Worm (Caenorhabditis elegans): ENCODE measurements around the gene srx-60.

Gene srx-60

ce11 chrV:7408520-7408919, 7.8 kb downstream of the srx-60 start, which contains the start of gene srt-6:
srt-6 (minus strand) TSS chrV:7408814.
- no peak for TF ChIP-seq lsl-1 (GFP tag; optimal IDR thresholded peaks at IDR 0.05)
- no peak for TF ChIP-seq nfyb-1 (GFP tag; IDR thresholded peaks at IDR 0.05)
- TF ChIP-seq egl-44 (GFP tag; IDR thresholded peaks at IDR 0.05) = no peak
- TF ChIP-seq F49E8.2 (tag; optimal IDR thresholded peaks at IDR 0.05; ENCODE audit: insufficient read depth) = no peak
- TF ChIP-seq ztf-6 (GFP tag; IDR thresholded peaks at IDR 0.05) = no peak
- TF ChIP-seq D2030.7 (GFP tag; IDR thresholded peaks at IDR 0.05) = no peak
- TF ChIP-seq nfya-1 (tag; optimal IDR thresholded peaks at IDR 0.05; ENCODE audit: borderline replicate concordance, insufficient read depth) = no peak
- TF ChIP-seq gei-17 (GFP tag; optimal IDR thresholded peaks at IDR 0.05) = no peak
- no peak for TF ChIP-seq ceh-100 (GFP tag; IDR thresholded peaks at IDR 0.05)
- TF ChIP-seq pha-4 (tag; optimal IDR thresholded peaks at IDR 0.05) = no peak
- no peak for TF ChIP-seq T26A5.8 (tag; optimal IDR thresholded peaks at IDR 0.05)
- no peak for TF ChIP-seq lin-35 (GFP tag; optimal IDR thresholded peaks at IDR 0.05)

DNA sequence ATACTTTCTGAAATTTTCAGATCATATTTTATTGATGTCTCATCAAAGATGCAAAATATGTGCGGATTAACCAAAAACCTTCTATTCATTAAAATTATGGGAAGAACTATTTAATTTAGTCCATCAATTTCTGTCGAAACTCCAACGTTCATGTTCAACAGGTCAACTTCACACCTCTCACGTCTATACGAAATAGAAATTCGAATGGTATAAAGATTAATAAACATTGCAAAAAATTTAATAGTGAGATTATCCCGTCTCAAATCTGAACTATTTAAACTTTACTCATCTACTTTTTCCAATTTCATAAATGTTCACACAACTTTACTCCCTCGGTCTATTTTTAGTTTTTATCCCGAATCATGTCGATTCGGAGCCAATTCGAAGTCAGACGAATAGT, 8.9 kb downstream of the srx-60 start, which contains the start of gene R13D7.2:
R13D7.2 (plus strand) TSS at position 301 of the 400 bp plus-strand sequence.
- TF ChIP-seq F52B5.7 (tag; optimal IDR thresholded peaks at IDR 0.05) (no peak), snpc-3.4 (tag; optimal IDR thresholded peaks at IDR 0.05) (no peak), K12H6.12 (tag; optimal IDR thresholded peaks at IDR 0.05) (no peak), ztf-6 (GFP tag; IDR thresholded peaks at IDR 0.05) (no peak), D2030.7 (GFP tag; IDR thresholded peaks at IDR 0.05) (no peak), lin-35 (GFP tag; optimal IDR thresholded peaks at IDR 0.05) (no peak), aptf-3 (GFP tag; IDR thresholded peaks at IDR 0.05) (no peak), F57A8.1 (GFP tag; optimal IDR thresholded peaks at IDR 0.05) (no peak), B0336.3 (GFP tag; IDR thresholded peaks at IDR 0.05) (no peak), egl-44 (GFP tag; IDR thresholded peaks at IDR 0.05) (no peak), lir-1 (GFP tag; conservative IDR thresholded peaks at IDR 0.05) (no peak), tbx-9 (tag; optimal IDR thresholded peaks at IDR 0.05; ENCODE audit: borderline replicate concordance) (no peak), unc-130 (GFP tag; optimal IDR thresholded peaks at IDR 0.05) (no peak), madf-6 (GFP tag; IDR thresholded peaks at IDR 0.05) (no peak), nfya-2 (GFP tag; IDR thresholded peaks at IDR 0.05) (no peak), mcd-1 (GFP tag; IDR thresholded peaks at IDR 0.05) (no peak), sdz-38 (tag; optimal IDR thresholded peaks at IDR 0.05) (no peak), lsy-27 (tag; optimal IDR thresholded peaks at IDR 0.05; ENCODE audit: borderline replicate concordance, insufficient read depth) (no peak)

ce11 chrV:7411695-7412094, 11.0 kb downstream of the srx-60 start, which contains the start of gene str-41:
str-41 (plus strand) TSS chrV:7411995.
- TF ChIP-seq B0019.2 (GFP tag; conservative IDR thresholded peaks at IDR 0.05) = no peak
- TF ChIP-seq repo-1 (tag; optimal IDR thresholded peaks at IDR 0.05) = no peak
- no peak for TF ChIP-seq F39B2.1 (GFP tag; IDR thresholded peaks at IDR 0.05)
- no peak for TF ChIP-seq K11D2.4 (GFP tag; IDR thresholded peaks at IDR 0.05)
- no peak for TF ChIP-seq let-526 (GFP tag; IDR thresholded peaks at IDR 0.05)
- no peak for TF ChIP-seq B0261.1 (tag; optimal IDR thresholded peaks at IDR 0.05)
- TF ChIP-seq lir-1 (GFP tag; conservative IDR thresholded peaks at IDR 0.05) = no peak
- no peak for TF ChIP-seq snpc-1.3 (tag; optimal IDR thresholded peaks at IDR 0.05; ENCODE audit: insufficient read depth)
- TF ChIP-seq athp-1 (tag; optimal IDR thresholded peaks at IDR 0.05) = no peak

Data from whole organism, young adult.